Fruit fly (Drosophila melanogaster) whole organism, embryonic: ENCODE results near the gene yellow-e.

Source experiments
- Antp ChIP-seq: fragments of 200-800 bp; sonication (Bioruptor generic); optimal IDR thresholded peaks from 3 replicates; lab custom pipeline; 2016; ENCODE audit warnings: missing biosample characterization, missing genetic modification characterization
- Bgb ChIP-seq: fragments of 200-800 bp; sonication (Bioruptor generic); IDR thresholded peaks from 2 replicates; pipeline ENCODE4 v1.3.6; 2022; ENCODE audit warnings: missing biosample characterization, missing genetic modification characterization; ENCODE audit not compliant: partially characterized antibody
- CG1024 ChIP-seq: fragments of 200-800 bp; sonication (Bioruptor generic); IDR thresholded peaks from 2 replicates; pipeline ENCODE4 v1.3.6; 2022; ENCODE audit warnings: missing biosample characterization, missing genetic modification characterization
- CG11723 ChIP-seq: fragments of 200-800 bp; sonication (Bioruptor generic); optimal IDR thresholded peaks from 2 replicates; lab custom pipeline; 2017; ENCODE audit warnings: missing biosample characterization, mild to moderate bottlenecking, missing genetic modification characterization
- CG12391 ChIP-seq: fragments of 200-800 bp; sonication (Bioruptor generic); optimal IDR thresholded peaks from 3 replicates; lab custom pipeline; 2018; ENCODE audit warnings: missing biosample characterization, mild to moderate bottlenecking, missing genetic modification characterization, moderate library complexity
- CG13123 ChIP-seq: fragments of 200-800 bp; sonication (Bioruptor generic); optimal IDR thresholded peaks from 2 replicates; lab custom pipeline; 2016; ENCODE audit warnings: missing biosample characterization, missing genetic modification characterization
- CG14667 ChIP-seq: fragments of 200-800 bp; sonication (Bioruptor generic); IDR thresholded peaks from 2 replicates; pipeline ENCODE4 v1.3.6; 2022; ENCODE audit warnings: missing biosample characterization, missing genetic modification characterization
- CG15073 ChIP-seq: fragments of 200-800 bp; sonication (Bioruptor generic); optimal IDR thresholded peaks from 2 replicates; lab custom pipeline; 2016; ENCODE audit warnings: missing biosample characterization, missing genetic modification characterization
- CG15601 ChIP-seq: fragments of 200-800 bp; sonication (Bioruptor generic); optimal IDR thresholded peaks from 3 replicates; lab custom pipeline; 2019; ENCODE audit warnings: missing biosample characterization, mild to moderate bottlenecking, missing genetic modification characterization, moderate library complexity
- CG16863 ChIP-seq: fragments of 200-800 bp; sonication (Bioruptor generic); optimal IDR thresholded peaks from 3 replicates; lab custom pipeline; 2016; ENCODE audit warnings: missing biosample characterization, missing genetic modification characterization
- CG17359 ChIP-seq: fragments of 200-800 bp; sonication (Bioruptor generic); optimal IDR thresholded peaks from 3 replicates; lab custom pipeline; 2018; ENCODE audit warnings: missing biosample characterization, mild to moderate bottlenecking, missing genetic modification characterization, moderate library complexity
- CG2116 ChIP-seq: fragments of 200-800 bp; sonication (Bioruptor generic); optimal IDR thresholded peaks from 3 replicates; lab custom pipeline; 2018; ENCODE audit warnings: missing biosample characterization, mild to moderate bottlenecking, missing genetic modification characterization
- CG2199 ChIP-seq: fragments of 200-800 bp; sonication (Bioruptor generic); IDR thresholded peaks from 3 replicates; pipeline ENCODE4 v1.3.6; 2022; ENCODE audit warnings: missing biosample characterization, missing genetic modification characterization
- CG2875 ChIP-seq: fragments of 200-800 bp; sonication (Bioruptor generic); optimal IDR thresholded peaks from 2 replicates; lab custom pipeline; 2017; ENCODE audit warnings: missing biosample characterization, mild to moderate bottlenecking, missing genetic modification characterization, missing genetic modification reagents
- CG3847 ChIP-seq: fragments of 200-800 bp; sonication (Bioruptor generic); IDR thresholded peaks from 2 replicates; pipeline ENCODE4 v1.3.6; 2022; ENCODE audit warnings: missing biosample characterization, missing genetic modification characterization
- CG5953 ChIP-seq: fragments of 200-800 bp; sonication (Bioruptor generic); IDR thresholded peaks from 2 replicates; pipeline ENCODE4 v1.3.6; 2022; ENCODE audit warnings: missing biosample characterization, missing genetic modification characterization
- CG8359 ChIP-seq: fragments of 200-800 bp; sonication (Bioruptor generic); optimal IDR thresholded peaks from 2 replicates; lab custom pipeline; 2017; ENCODE audit warnings: missing biosample characterization, mild to moderate bottlenecking, missing genetic modification characterization, borderline replicate concordance
- CG8478 ChIP-seq: fragments of >200 bp; optimal IDR thresholded peaks from 2 replicates; lab custom pipeline; 2018
- CG8765 ChIP-seq: fragments of 200-800 bp; sonication (Bioruptor generic); IDR thresholded peaks from 2 replicates; pipeline ENCODE4 v1.3.6; 2022; ENCODE audit warnings: missing biosample characterization, missing genetic modification characterization
- CG9817 ChIP-seq: fragments of 200-800 bp; sonication (Bioruptor generic); optimal IDR thresholded peaks from 2 replicates; lab custom pipeline; 2018; ENCODE audit warnings: missing biosample characterization, mild to moderate bottlenecking, missing genetic modification characterization, moderate library complexity
- Dek ChIP-seq: fragments of 200-800 bp; sonication (Bioruptor generic); optimal IDR thresholded peaks from 3 replicates; lab custom pipeline; 2019; ENCODE audit warnings: missing biosample characterization, mild to moderate bottlenecking, missing genetic modification characterization, moderate library complexity
- Dip2 ChIP-seq: fragments of 200-800 bp; sonication (Bioruptor generic); IDR thresholded peaks from 2 replicates; pipeline ENCODE4 v1.3.6; 2022; ENCODE audit warnings: missing biosample characterization, missing genetic modification characterization
- Gsc ChIP-seq: fragments of 200-800 bp; sonication (Bioruptor generic); IDR thresholded peaks from 2 replicates; pipeline ENCODE4 v1.3.6; 2022; ENCODE audit warnings: missing biosample characterization, missing genetic modification characterization
- Hsf ChIP-seq: fragments of 200-800 bp; sonication (Bioruptor generic); optimal IDR thresholded peaks from 3 replicates; lab custom pipeline; 2016; ENCODE audit warnings: missing biosample characterization, missing genetic modification characterization
- MBD-R2 ChIP-seq: fragments of 200-800 bp; sonication (Bioruptor generic); IDR thresholded peaks from 2 replicates; pipeline ENCODE4 v1.3.6; 2022; ENCODE audit warnings: missing biosample characterization, missing genetic modification characterization
- Mrtf ChIP-seq: fragments of 200-800 bp; sonication (Bioruptor generic); IDR thresholded peaks from 3 replicates; pipeline ENCODE4 v1.3.6; 2022; ENCODE audit warnings: missing biosample characterization, missing genetic modification characterization
- Nf-YC ChIP-seq: fragments of 200-800 bp; optimal IDR thresholded peaks from 3 replicates; lab custom pipeline; 2019; ENCODE audit warnings: missing biosample characterization, mild to moderate bottlenecking, missing genetic modification characterization, moderate library complexity
- Pdp1 ChIP-seq, 2 experiments: fragments of 200-800 bp; sonication (Bioruptor generic); optimal IDR thresholded peaks; 3 replicates each; lab custom pipeline; 2016; ENCODE audit warnings: missing biosample characterization in 2 of 2, missing genetic modification characterization in 2 of 2, mild to moderate bottlenecking in 1 of 2, moderate library complexity in 1 of 2
- Scr ChIP-seq: fragments of 200-800 bp; sonication (Bioruptor generic); IDR thresholded peaks from 2 replicates; pipeline ENCODE4 v1.3.6; 2022; ENCODE audit warnings: missing biosample characterization, missing genetic modification characterization; ENCODE audit not compliant: partially characterized antibody
- Vsx1 ChIP-seq: fragments of 200-800 bp; sonication (Bioruptor generic); optimal IDR thresholded peaks from 2 replicates; lab custom pipeline; 2017; ENCODE audit warnings: missing biosample characterization, mild to moderate bottlenecking, missing genetic modification characterization, missing genetic modification reagents
- ash1 ChIP-seq: fragments of 200-800 bp; sonication (Bioruptor generic); optimal IDR thresholded peaks from 2 replicates; lab custom pipeline; 2018; ENCODE audit warnings: missing biosample characterization, mild to moderate bottlenecking, missing genetic modification characterization
- chif ChIP-seq, 2 experiments: fragments of 200-800 bp; sonication (Bioruptor generic); optimal IDR thresholded peaks; 3 replicates each; lab custom pipeline; 2016; ENCODE audit warnings: missing biosample characterization in 2 of 2, missing genetic modification characterization in 2 of 2
- chn ChIP-seq: fragments of 200-800 bp; sonication (Bioruptor generic); optimal IDR thresholded peaks from 2 replicates; lab custom pipeline; 2016; ENCODE audit warnings: missing biosample characterization, missing genetic modification characterization
- croc ChIP-seq: fragments of 200-800 bp; sonication (Bioruptor generic); conservative IDR thresholded peaks from 3 replicates; pipeline ENCODE4 v1.3.6; 2022; ENCODE audit warnings: missing biosample characterization, missing genetic modification characterization
- dan ChIP-seq: fragments of 200-800 bp; sonication (Bioruptor generic); IDR thresholded peaks from 2 replicates; pipeline ENCODE4 v1.3.6; 2022; ENCODE audit warnings: missing biosample characterization, missing genetic modification characterization
- emc ChIP-seq: fragments of 200-800 bp; sonication (Bioruptor generic); optimal IDR thresholded peaks from 2 replicates; lab custom pipeline; 2016; ENCODE audit warnings: missing biosample characterization, missing genetic modification characterization
- fd96Cb ChIP-seq: fragments of 200-800 bp; sonication (Bioruptor generic); optimal IDR thresholded peaks from 2 replicates; lab custom pipeline; 2018; ENCODE audit warnings: missing biosample characterization, mild to moderate bottlenecking, missing genetic modification characterization, moderate library complexity
- gce ChIP-seq: fragments of 200-800 bp; sonication (Bioruptor generic); IDR thresholded peaks from 3 replicates; pipeline ENCODE4 v1.3.6; 2022; ENCODE audit warnings: missing biosample characterization, missing genetic modification characterization
- gt ChIP-seq: fragments of 200-800 bp; sonication (Bioruptor generic); IDR thresholded peaks from 2 replicates; pipeline ENCODE4 v1.3.6; 2022; ENCODE audit warnings: missing biosample characterization, missing genetic modification characterization
- mld ChIP-seq: fragments of 200-800 bp; sonication (Bioruptor generic); IDR thresholded peaks from 3 replicates; pipeline ENCODE4 v1.3.6; 2022; ENCODE audit warnings: missing biosample characterization, missing genetic modification characterization; ENCODE audit not compliant: partially characterized antibody
- nerfin-2 ChIP-seq: fragments of 200-800 bp; sonication (Bioruptor generic); IDR thresholded peaks from 2 replicates; pipeline ENCODE4 v1.3.6; 2022; ENCODE audit warnings: missing biosample characterization, missing genetic modification characterization; ENCODE audit not compliant: partially characterized antibody
- otp ChIP-seq: fragments of 200-800 bp; sonication (Bioruptor generic); IDR thresholded peaks from 3 replicates; pipeline ENCODE4, ENCODE4 v1.3.6; 2022; ENCODE audit warnings: missing biosample characterization, missing genetic modification characterization
- phol ChIP-seq: fragments of 200-800 bp; sonication (Bioruptor generic); optimal IDR thresholded peaks from 3 replicates; lab custom pipeline; 2018; ENCODE audit warnings: missing biosample characterization, mild to moderate bottlenecking, missing genetic modification characterization, moderate library complexity
- rib ChIP-seq: fragments of 200-800 bp; sonication (Bioruptor generic); IDR thresholded peaks from 2 replicates; pipeline ENCODE4 v1.3.6; 2022; ENCODE audit warnings: missing biosample characterization, missing genetic modification characterization
- run ChIP-seq: fragments of 200-800 bp; sonication (Bioruptor generic); optimal IDR thresholded peaks from 3 replicates; lab custom pipeline; 2018; ENCODE audit warnings: missing biosample characterization, mild to moderate bottlenecking, missing genetic modification characterization
- sc ChIP-seq, 3 experiments: fragments of >200 bp in 2 of 3; fragments of 200-800 bp in 1 of 3; sonication (Bioruptor generic) in 1 of 3; optimal IDR thresholded peaks; 2 replicates in 2 of 3; 3 replicates in 1 of 3; lab custom pipeline; 2017; ENCODE audit warnings: mild to moderate bottlenecking in 1 of 3, missing biosample characterization in 1 of 3, missing genetic modification characterization in 1 of 3, missing genetic modification reagents in 1 of 3
- slp2 ChIP-seq: fragments of 200-800 bp; sonication (Bioruptor generic); optimal IDR thresholded peaks from 2 replicates; lab custom pipeline; 2016; ENCODE audit warnings: missing biosample characterization, missing genetic modification characterization
- toy ChIP-seq: fragments of 200-800 bp; sonication (Bioruptor generic); IDR thresholded peaks from 2 replicates; pipeline ENCODE4 v1.3.6; 2022; ENCODE audit warnings: missing biosample characterization, missing genetic modification characterization
- unc-4 ChIP-seq: fragments of 200-800 bp; sonication (Bioruptor generic); IDR thresholded peaks from 2 replicates; pipeline ENCODE4 v1.3.6; 2022; ENCODE audit warnings: missing biosample characterization, missing genetic modification characterization; ENCODE audit not compliant: partially characterized antibody
- wek ChIP-seq: fragments of 200-800 bp; sonication (Bioruptor generic); optimal IDR thresholded peaks from 3 replicates; lab custom pipeline; 2018; ENCODE audit warnings: missing biosample characterization, mild to moderate bottlenecking, missing genetic modification characterization, moderate library complexity
- zen ChIP-seq: fragments of 200-800 bp; sonication (Bioruptor generic); optimal IDR thresholded peaks from 3 replicates; lab custom pipeline; 2018; ENCODE audit warnings: missing biosample characterization, mild to moderate bottlenecking, missing genetic modification characterization, moderate library complexity

Gene yellow-e

DNA sequence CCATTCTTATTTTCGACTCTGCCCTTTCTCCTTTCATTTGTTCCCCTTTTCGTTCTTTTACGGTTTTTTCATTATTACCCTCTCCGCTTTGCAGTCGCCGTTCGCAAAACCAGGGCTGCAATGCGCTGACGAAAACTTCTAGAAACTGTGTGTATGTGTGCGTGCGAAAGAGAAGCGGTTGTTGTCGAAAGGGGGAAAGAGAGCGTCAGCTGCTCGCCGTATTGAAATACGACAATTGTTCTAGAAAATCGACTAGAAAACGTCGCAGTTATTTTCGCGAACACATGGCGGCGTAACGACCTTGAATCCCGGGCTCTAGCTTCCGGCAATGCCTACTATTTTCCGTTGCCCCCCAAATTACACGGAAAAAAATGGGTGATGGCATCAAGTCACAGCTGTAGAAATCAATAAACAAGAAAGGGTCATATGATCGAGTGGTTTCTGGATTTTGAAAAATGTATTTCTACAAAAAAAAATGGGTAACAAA, 32.4 kb downstream of the yellow-e start (continued):
- TF ChIP-seq CG15073 (GFP tag; lab: Kevin White, UChicago) (no peak), CG14667 (GFP tag; lab: Robert Waterston, UW) (no peak), Dip2 (GFP tag; lab: Robert Waterston, UW) (no peak), slp2 (GFP tag; lab: Kevin White, UChicago) (no peak), Dek (tag; lab: Kevin White, UChicago) (no peak), sc (optimal IDR thresholded peaks at IDR 0.05; lab: Kevin White, UChicago) (no peak), sc (GFP tag; optimal IDR thresholded peaks at IDR 0.05; lab: Kevin White, UChicago) (no peak), wek (GFP tag; lab: Kevin White, UChicago) (no peak), CG12391 (no peak), phol (no peak), CG13123 (GFP tag; lab: Kevin White, UChicago) (no peak), otp (GFP tag; lab: Robert Waterston, UW) (no peak), Hsf (no peak), CG5953 (no peak), unc-4 (no peak), CG11723 (no peak), CG2116 (GFP tag; lab: Kevin White, UChicago) (no peak), Scr (GFP tag; lab: Robert Waterston, UW) (no peak), CG9817 (tag; lab: Kevin White, UChicago) (no peak), CG15601 (tag; lab: Kevin White, UChicago) (no peak), CG3847 (no peak), Mrtf (GFP tag; lab: Robert Waterston, UW) (no peak), gce (GFP tag; lab: Robert Waterston, UW) (no peak), toy (no peak), fd96Cb (tag; lab: Kevin White, UChicago) (no peak), chn (GFP tag; lab: Kevin White, UChicago) (no peak), emc (GFP tag; lab: Kevin White, UChicago) (no peak), CG1024 (no peak), run (tag; lab: Kevin White, UChicago) (no peak), Nf-YC (tag; lab: Kevin White, UChicago) (no peak), CG8478 (lab: Kevin White, UChicago) (peak; percentile 40), mld (no peak), Vsx1 (GFP tag; lab: Kevin White, UChicago) (no peak), CG16863 (no peak), ash1 (GFP tag; lab: Kevin White, UChicago) (no peak), CG8359 (GFP tag; lab: Kevin White, UChicago) (no peak), CG2875 (no peak), Bgb (GFP tag; lab: Robert Waterston, UW) (no peak; the same call in 1 of the 2 replicates), Gsc (GFP tag; lab: Robert Waterston, UW) (no peak), CG17359 (tag; lab: Kevin White, UChicago) (no peak), CG2199 (GFP tag; lab: Robert Waterston, UW) (no peak), chif (GFP tag; optimal IDR thresholded peaks at IDR 0.05; lab: Kevin White, UChicago) (no peak), Antp (GFP tag; lab: Kevin White, UChicago) (no peak), croc (GFP tag; lab: Robert Waterston, UW) (no peak), CG8765 (no peak), gt (GFP tag; lab: Robert Waterston, UW) (no peak), zen (no peak), rib (peak; percentile 69; the same call in 1 of the 2 replicates), dan (GFP tag; lab: Robert Waterston, UW) (no peak), MBD-R2 (GFP tag; lab: Robert Waterston, UW) (peak; percentile 30; the same call in 1 of the 2 replicates), Pdp1 (GFP tag; optimal IDR thresholded peaks at IDR 0.05; lab: Kevin White, UChicago) (no peak), nerfin-2 (GFP tag; lab: Robert Waterston, UW) (no peak)
